1 fruit fly cellular context compared by ENCODE assay signal in genomic region chr3R:14656760-14657604, dm6.
TF ChIP-seq lines count a peak whose summit lies in the region.

CG3505 (plus strand) TSS chr3R:14657447.

TF ChIP-seq in whole organism, embryonic, 481 proteins besides CTCF, POLR2A, EP300 and RAD21 (continued from another document):
- TF ChIP-seq sqz (GFP tag; optimal IDR thresholded peaks at IDR 0.05; lab: Kevin White, UChicago): no peak
- no peak for TF ChIP-seq otp (GFP tag; IDR thresholded peaks at IDR 0.05; lab: Robert Waterston, UW)
- TF ChIP-seq CG12155 (GFP tag; optimal IDR thresholded peaks at IDR 0.05; lab: Kevin White, UChicago): no peak
- no peak for TF ChIP-seq CG17568 (GFP tag; optimal IDR thresholded peaks at IDR 0.05; lab: Kevin White, UChicago)
- no peak for TF ChIP-seq CG9727 (GFP tag; optimal IDR thresholded peaks at IDR 0.05; lab: Kevin White, UChicago)
- no peak for TF ChIP-seq Spps (tag; optimal IDR thresholded peaks at IDR 0.05; lab: Kevin White, UChicago)
- no peak for TF ChIP-seq Scr (GFP tag; IDR thresholded peaks at IDR 0.05; lab: Robert Waterston, UW; ENCODE audit: partially characterized antibody)
- no peak for TF ChIP-seq nerfin-2 (GFP tag; IDR thresholded peaks at IDR 0.05; lab: Robert Waterston, UW; ENCODE audit: partially characterized antibody)
- no peak for TF ChIP-seq CG6254 (GFP tag; optimal IDR thresholded peaks at IDR 0.05; lab: Kevin White, UChicago)
- TF ChIP-seq dimm (GFP tag; IDR thresholded peaks at IDR 0.05; lab: Robert Waterston, UW): no peak
- TF ChIP-seq cas (GFP tag; IDR thresholded peaks at IDR 0.05; lab: Robert Waterston, UW): no peak
- no peak for TF ChIP-seq caup (GFP tag; optimal IDR thresholded peaks at IDR 0.05; lab: Kevin White, UChicago; ENCODE audit: severe bottlenecking)
- TF ChIP-seq CG3407 (GFP tag; optimal IDR thresholded peaks at IDR 0.05; lab: Kevin White, UChicago): no peak
- peak; percentile 60 for TF ChIP-seq CG1603 (tag; optimal IDR thresholded peaks at IDR 0.05; lab: Kevin White, UChicago)
- TF ChIP-seq CG9817 (tag; optimal IDR thresholded peaks at IDR 0.05; lab: Kevin White, UChicago): peak; percentile 34
- TF ChIP-seq slou (GFP tag; optimal IDR thresholded peaks at IDR 0.05; lab: Kevin White, UChicago): no peak
- no peak for TF ChIP-seq jigr1 (GFP tag; IDR thresholded peaks at IDR 0.05; lab: Robert Waterston, UW)
- no peak for TF ChIP-seq sima (GFP tag; optimal IDR thresholded peaks at IDR 0.05; lab: Kevin White, UChicago)
- peak; percentile 36 for TF ChIP-seq trem (tag; optimal IDR thresholded peaks at IDR 0.05; lab: Kevin White, UChicago)
- TF ChIP-seq CG10979 (tag; optimal IDR thresholded peaks at IDR 0.05; lab: Kevin White, UChicago): no peak
- TF ChIP-seq Jarid2 (GFP tag; optimal IDR thresholded peaks at IDR 0.05; lab: Kevin White, UChicago): no peak
- 0 out of 3 replicates have a peak, but pooled peaks have one; percentile 36 for TF ChIP-seq dysf (GFP tag; IDR thresholded peaks at IDR 0.05; lab: Robert Waterston, UW)
- TF ChIP-seq twi (tag; optimal IDR thresholded peaks at IDR 0.05; lab: Kevin White, UChicago): no peak
- no peak for TF ChIP-seq dati (GFP tag; IDR thresholded peaks at IDR 0.05; lab: Robert Waterston, UW)
TF ChIP-seq in whole organism, embryonic: peak in this region for 174.
